Fruit fly (Drosophila melanogaster) whole organism, prepupa: ENCODE data around the gene CG12056.

Source experiments
- CG10669 ChIP-seq: fragments of 200-800 bp; sonication (Bioruptor generic); optimal IDR thresholded peaks from 3 replicates; lab custom pipeline; 2018; ENCODE audit warnings: missing biosample characterization, mild to moderate bottlenecking, missing genetic modification characterization, moderate library complexity
- CG11762 ChIP-seq: fragments of 200-800 bp; sonication (Bioruptor generic); optimal IDR thresholded peaks from 3 replicates; lab custom pipeline; 2016; ENCODE audit warnings: missing biosample characterization, missing genetic modification characterization; ENCODE audit not compliant: insufficient read depth
- CG15336 ChIP-seq: fragments of 200-800 bp; sonication (Bioruptor generic); IDR thresholded peaks from 2 replicates; pipeline ENCODE4 v1.3.6; 2022; ENCODE audit warnings: missing biosample characterization, missing genetic modification characterization
- CG1621 ChIP-seq: fragments of 200-800 bp; sonication (Bioruptor generic); optimal IDR thresholded peaks from 3 replicates; lab custom pipeline; 2018; ENCODE audit warnings: missing biosample characterization, mild to moderate bottlenecking, missing genetic modification characterization
- CG16779 ChIP-seq: fragments of 200-800 bp; sonication (Bioruptor generic); optimal IDR thresholded peaks from 3 replicates; lab custom pipeline; 2017; ENCODE audit warnings: missing biosample characterization, mild to moderate bottlenecking, missing genetic modification characterization
- CG31627 ChIP-seq: fragments of 200-800 bp; sonication (Bioruptor generic); optimal IDR thresholded peaks from 3 replicates; lab custom pipeline; 2016; ENCODE audit warnings: missing biosample characterization, missing genetic modification characterization
- CG32006 ChIP-seq: fragments of 200-800 bp; sonication (Bioruptor generic); optimal IDR thresholded peaks from 3 replicates; lab custom pipeline; 2017; ENCODE audit warnings: missing biosample characterization, mild to moderate bottlenecking, missing genetic modification characterization
- CG34406 ChIP-seq: fragments of 200-800 bp; sonication (Bioruptor generic); optimal IDR thresholded peaks from 3 replicates; lab custom pipeline; 2016; ENCODE audit warnings: missing biosample characterization, missing genetic modification characterization
- CG3919 ChIP-seq: fragments of 200-800 bp; sonication (Bioruptor generic); optimal IDR thresholded peaks from 3 replicates; lab custom pipeline; 2016; ENCODE audit warnings: missing biosample characterization, missing genetic modification characterization
- CG4318 ChIP-seq: fragments of 200-800 bp; sonication (Bioruptor generic); optimal IDR thresholded peaks from 3 replicates; lab custom pipeline; 2017; ENCODE audit warnings: missing biosample characterization, mild to moderate bottlenecking, missing genetic modification characterization
- CG6163 ChIP-seq: fragments of 200-800 bp; sonication (Bioruptor generic); IDR thresholded peaks from 3 replicates; pipeline ENCODE4 v1.3.6; 2022; ENCODE audit warnings: missing biosample characterization, missing genetic modification characterization
- CG6792 ChIP-seq: fragments of 200-800 bp; sonication (Bioruptor generic); optimal IDR thresholded peaks from 3 replicates; lab custom pipeline; 2016; ENCODE audit warnings: missing biosample characterization, missing genetic modification characterization
- CG6854 ChIP-seq: fragments of 200-800 bp; sonication (Bioruptor generic); optimal IDR thresholded peaks from 2 replicates; lab custom pipeline; 2017; ENCODE audit warnings: missing biosample characterization, mild to moderate bottlenecking, missing genetic modification characterization
- CG7368 ChIP-seq: fragments of 200-800 bp; sonication (Bioruptor generic); optimal IDR thresholded peaks from 3 replicates; lab custom pipeline; 2016; ENCODE audit warnings: missing biosample characterization, missing genetic modification characterization
- CG8119 ChIP-seq: fragments of 200-800 bp; sonication (Bioruptor generic); IDR thresholded peaks from 3 replicates; pipeline ENCODE4 v1.3.6; 2022; ENCODE audit warnings: missing biosample characterization, missing genetic modification characterization
- Eip78C ChIP-seq: fragments of 200-800 bp; sonication (Bioruptor generic); peaks from one replicate; lab custom pipeline; 2016; ENCODE audit warnings: missing biosample characterization, missing genetic modification characterization
- Eip93F ChIP-seq: fragments of 200-800 bp; sonication (Bioruptor generic); optimal IDR thresholded peaks from 2 replicates; lab custom pipeline; 2016; ENCODE audit warnings: missing biosample characterization, mild to moderate bottlenecking, missing genetic modification characterization
- Ets96B ChIP-seq: fragments of 200-800 bp; optimal IDR thresholded peaks from 2 replicates; lab custom pipeline; 2019; ENCODE audit warnings: missing biosample characterization, mild to moderate bottlenecking, missing genetic modification characterization, moderate library complexity
- Hr39 ChIP-seq: fragments of 200-800 bp; sonication (Bioruptor generic); optimal IDR thresholded peaks from 2 replicates; lab custom pipeline; 2016; ENCODE audit warnings: missing biosample characterization, missing genetic modification characterization
- Hr4 ChIP-seq: fragments of 200-800 bp; sonication (Bioruptor generic); optimal IDR thresholded peaks from 3 replicates; lab custom pipeline; 2016; ENCODE audit warnings: missing biosample characterization, missing genetic modification characterization
- Lpt ChIP-seq: fragments of 200-800 bp; sonication (Bioruptor generic); optimal IDR thresholded peaks from 3 replicates; lab custom pipeline; 2016; ENCODE audit warnings: missing biosample characterization, missing genetic modification characterization
- Met ChIP-seq: fragments of 200-800 bp; sonication (Bioruptor generic); optimal IDR thresholded peaks from 3 replicates; lab custom pipeline; 2016; ENCODE audit warnings: missing biosample characterization, missing genetic modification characterization
- OdsH ChIP-seq: fragments of 200-800 bp; sonication (Bioruptor generic); optimal IDR thresholded peaks from 3 replicates; lab custom pipeline; 2016; ENCODE audit warnings: missing biosample characterization, missing genetic modification characterization
- Smox ChIP-seq: fragments of 200-800 bp; sonication (Bioruptor generic); optimal IDR thresholded peaks from 3 replicates; lab custom pipeline; 2016; ENCODE audit warnings: missing biosample characterization, missing genetic modification characterization
- Sox102F ChIP-seq: fragments of 200-800 bp; sonication (Bioruptor generic); optimal IDR thresholded peaks from 2 replicates; lab custom pipeline; 2016; ENCODE audit warnings: missing biosample characterization, mild to moderate bottlenecking, missing genetic modification characterization
- achi ChIP-seq: fragments of 200-800 bp; sonication (Bioruptor generic); optimal IDR thresholded peaks from 3 replicates; lab custom pipeline; 2016; ENCODE audit warnings: missing biosample characterization, missing genetic modification characterization
- acj6 ChIP-seq: fragments of 200-800 bp; sonication (Bioruptor generic); optimal IDR thresholded peaks from 3 replicates; lab custom pipeline; 2016; ENCODE audit warnings: missing biosample characterization, missing genetic modification characterization
- cyc ChIP-seq: fragments of 200-800 bp; sonication (Bioruptor generic); optimal IDR thresholded peaks from 3 replicates; lab custom pipeline; 2016; ENCODE audit warnings: missing biosample characterization, missing genetic modification characterization
- dac ChIP-seq: fragments of 200-800 bp; sonication (Bioruptor generic); optimal IDR thresholded peaks from 2 replicates; lab custom pipeline; 2017; ENCODE audit warnings: missing biosample characterization, mild to moderate bottlenecking, missing genetic modification characterization
- dsx ChIP-seq: fragments of 200-800 bp; optimal IDR thresholded peaks from 3 replicates; lab custom pipeline; 2019; ENCODE audit warnings: missing biosample characterization, mild to moderate bottlenecking, missing genetic modification characterization, moderate library complexity; ENCODE audit not compliant: poor library complexity, severe bottlenecking
- eg ChIP-seq: fragments of 200-800 bp; sonication (Bioruptor generic); IDR thresholded peaks from 3 replicates; pipeline ENCODE4 v1.3.6; 2022; ENCODE audit warnings: missing biosample characterization, missing genetic modification characterization
- esn ChIP-seq: fragments of 200-800 bp; sonication (Bioruptor generic); optimal IDR thresholded peaks from 2 replicates; lab custom pipeline; 2016; ENCODE audit warnings: missing biosample characterization, mild to moderate bottlenecking, missing genetic modification characterization, moderate library complexity
- fd59A ChIP-seq: fragments of 200-800 bp; sonication (Bioruptor generic); optimal IDR thresholded peaks from 2 replicates; lab custom pipeline; 2017; ENCODE audit warnings: missing biosample characterization, mild to moderate bottlenecking, missing genetic modification characterization, missing genetic modification reagents
- fkh ChIP-seq: fragments of 200-800 bp; sonication (Bioruptor generic); optimal IDR thresholded peaks from 3 replicates; lab custom pipeline; 2017; ENCODE audit warnings: missing biosample characterization, mild to moderate bottlenecking, missing genetic modification characterization, moderate library complexity
- lz ChIP-seq: fragments of 200-800 bp; sonication (Bioruptor generic); optimal IDR thresholded peaks from 3 replicates; lab custom pipeline; 2016; ENCODE audit warnings: missing biosample characterization, missing genetic modification characterization
- net ChIP-seq: fragments of 200-800 bp; sonication (Bioruptor generic); optimal IDR thresholded peaks from 3 replicates; lab custom pipeline; 2016; ENCODE audit warnings: missing biosample characterization, missing genetic modification characterization
- pdm3 ChIP-seq: fragments of 200-800 bp; sonication (Bioruptor generic); optimal IDR thresholded peaks from 3 replicates; lab custom pipeline; 2016; ENCODE audit warnings: missing biosample characterization, missing genetic modification characterization
- salr ChIP-seq, 2 experiments: fragments of 200-800 bp; sonication (Bioruptor generic); optimal IDR thresholded peaks; 3 replicates each; lab custom pipeline; 2016 to 2018; ENCODE audit warnings: missing biosample characterization in 2 of 2, missing genetic modification characterization in 2 of 2, mild to moderate bottlenecking in 1 of 2
- spab ChIP-seq: fragments of 200-800 bp; sonication (Bioruptor generic); optimal IDR thresholded peaks from 2 replicates; lab custom pipeline; 2017; ENCODE audit warnings: missing biosample characterization, mild to moderate bottlenecking, missing genetic modification characterization, missing genetic modification reagents
- ss ChIP-seq, 2 experiments: fragments of 200-800 bp; sonication (Bioruptor generic); optimal IDR thresholded peaks; 2 replicates in 1 of 2; 3 replicates in 1 of 2; lab custom pipeline; 2017 to 2018; ENCODE audit warnings: mild to moderate bottlenecking in 2 of 2, missing biosample characterization in 2 of 2, missing genetic modification characterization in 2 of 2, moderate library complexity in 1 of 2
- svp ChIP-seq: fragments of 200-800 bp; sonication (Bioruptor generic); peaks from one replicate; lab custom pipeline; 2016; ENCODE audit warnings: missing biosample characterization, missing genetic modification characterization
- topi ChIP-seq: fragments of 200-800 bp; sonication (Bioruptor generic); optimal IDR thresholded peaks from 3 replicates; lab custom pipeline; 2016; ENCODE audit warnings: missing biosample characterization, missing genetic modification characterization
- vri ChIP-seq: fragments of 200-800 bp; sonication (Bioruptor generic); optimal IDR thresholded peaks from 3 replicates; lab custom pipeline; 2016; ENCODE audit warnings: missing biosample characterization, mild to moderate bottlenecking, missing genetic modification characterization

The CG12056 gene

dm6 chrX:9192429-9192828 is at the start of gene CG12056:
TSS of gene CG12056 (plus strand) at chrX:9192669.
- TF ChIP-seq esn (GFP tag; lab: Kevin White, UChicago), result no peak
- TF ChIP-seq acj6 (GFP tag; lab: Kevin White, UChicago), result no peak
- TF ChIP-seq Eip78C (GFP tag; lab: Kevin White, UChicago), result peak; percentile 9
- TF ChIP-seq, all 60 proteins: peak for 1

dm6 chrX:9148989-9149522 is 43.4 kb upstream of the CG12056 start, which contains the start of the genes fh and Bap111:
TSS of gene fh (minus strand) at chrX:9149071.
TSS of gene Bap111 (plus strand) at chrX:9149309.
- no peak for TF ChIP-seq CG11762 (GFP tag; lab: Kevin White, UChicago)
- peak; percentile 4 for TF ChIP-seq topi
- TF ChIP-seq fd59A (GFP tag; lab: Kevin White, UChicago), result no peak
- TF ChIP-seq lz (GFP tag; lab: Kevin White, UChicago), result peak; percentile 6
- no peak for TF ChIP-seq CG8119 (GFP tag; lab: Robert Waterston, UW)
- no peak for TF ChIP-seq Met
- no peak for TF ChIP-seq CG34406 (GFP tag; lab: Kevin White, UChicago)
- no peak for TF ChIP-seq CG7368 (GFP tag; lab: Kevin White, UChicago)
- TF ChIP-seq spab (GFP tag; lab: Kevin White, UChicago), result no peak
- TF ChIP-seq esn (GFP tag; lab: Kevin White, UChicago), result peak; percentile 14
- TF ChIP-seq Eip78C (GFP tag; lab: Kevin White, UChicago), result peak; percentile 64
- no peak for TF ChIP-seq pdm3 (GFP tag; lab: Kevin White, UChicago)
- no peak for TF ChIP-seq Eip93F
- TF ChIP-seq salr (GFP tag; optimal IDR thresholded peaks at IDR 0.05; lab: Kevin White, UChicago), result no peak
- TF ChIP-seq achi (GFP tag; lab: Kevin White, UChicago), result no peak
- TF ChIP-seq CG3919 (GFP tag; lab: Kevin White, UChicago), result no peak

dm6 chrX:9152127-9152598 is 40.3 kb upstream of the CG12056 start:
- TF ChIP-seq svp (GFP tag; lab: Kevin White, UChicago), result no peak
- TF ChIP-seq CG4318, result no peak
- TF ChIP-seq acj6 (GFP tag; lab: Kevin White, UChicago), result peak; percentile 5
- peak; percentile 64; the same call in 1 of the 3 replicates for TF ChIP-seq CG6163 (GFP tag; lab: Robert Waterston, UW)
- peak; percentile 28 for TF ChIP-seq Smox (GFP tag; lab: Kevin White, UChicago)
- TF ChIP-seq CG31627, result no peak
- TF ChIP-seq ss (GFP tag; optimal IDR thresholded peaks at IDR 0.05; lab: Kevin White, UChicago), result peak; percentile 59 to 73
- peak; percentile 72; the same call in 2 of the 3 replicates for TF ChIP-seq eg (GFP tag; lab: Robert Waterston, UW)
- peak; percentile 53 for TF ChIP-seq CG16779 (tag; lab: Kevin White, UChicago)
- peak; percentile 28 for TF ChIP-seq achi (GFP tag; lab: Kevin White, UChicago)
- no peak for TF ChIP-seq CG10669 (GFP tag; lab: Kevin White, UChicago)
- no peak for TF ChIP-seq CG7368 (GFP tag; lab: Kevin White, UChicago)
- peak; percentile 24 for TF ChIP-seq topi
- peak; percentile 4 for TF ChIP-seq dsx (GFP tag; lab: Kevin White, UChicago)
- peak; percentile 37 for TF ChIP-seq cyc
- TF ChIP-seq Ets96B, result no peak
- no peak for TF ChIP-seq fd59A (GFP tag; lab: Kevin White, UChicago)
- peak; percentile 49 for TF ChIP-seq esn (GFP tag; lab: Kevin White, UChicago)
- no peak for TF ChIP-seq Met
- peak; percentile 80 for TF ChIP-seq Eip78C (GFP tag; lab: Kevin White, UChicago)
- no peak for TF ChIP-seq Hr4 (GFP tag; lab: Kevin White, UChicago)
- peak; percentile 30 for TF ChIP-seq lz (GFP tag; lab: Kevin White, UChicago)
- peak; percentile 63 for TF ChIP-seq CG8119 (GFP tag; lab: Robert Waterston, UW)
- no peak for TF ChIP-seq Hr39 (GFP tag; lab: Kevin White, UChicago)
- TF ChIP-seq CG6854 (GFP tag; lab: Kevin White, UChicago), result peak; percentile 22
- TF ChIP-seq vri, result peak; percentile 83
- TF ChIP-seq CG3919 (GFP tag; lab: Kevin White, UChicago), result peak; percentile 33
- TF ChIP-seq CG1621 (tag; lab: Kevin White, UChicago), result peak; percentile 47
- TF ChIP-seq CG32006 (GFP tag; lab: Kevin White, UChicago), result peak; percentile 42
- peak; percentile 85 for TF ChIP-seq Lpt (GFP tag; lab: Kevin White, UChicago)
- TF ChIP-seq OdsH (GFP tag; lab: Kevin White, UChicago), result no peak
- no peak for TF ChIP-seq CG34406 (GFP tag; lab: Kevin White, UChicago)
- TF ChIP-seq CG15336 (GFP tag; lab: Robert Waterston, UW), result peak; percentile 65
- peak; percentile 92 for TF ChIP-seq fkh (GFP tag; lab: Kevin White, UChicago)
- peak; percentile 2 for TF ChIP-seq CG6792 (GFP tag; lab: Kevin White, UChicago)
- TF ChIP-seq Sox102F (GFP tag; lab: Kevin White, UChicago), result no peak
- peak; percentile 44 for TF ChIP-seq dac (GFP tag; lab: Kevin White, UChicago)
- peak; percentile 9 for TF ChIP-seq CG11762 (GFP tag; lab: Kevin White, UChicago)
- TF ChIP-seq net (GFP tag; lab: Kevin White, UChicago), result peak; percentile 29
- no peak for TF ChIP-seq salr (GFP tag; optimal IDR thresholded peaks at IDR 0.05; lab: Kevin White, UChicago)
